ENCODE assay signal across 4 fruit fly cellular contexts in genomic region chrX:18835500-18835899, dm6.
TF ChIP-seq lines count a peak whose summit lies in the region.

No protein-coding gene starts in this region.

- no peak for TF ChIP-seq CTCF in whole organism, embryonic (GFP tag; optimal IDR thresholded peaks at IDR 0.05; lab: Kevin White, UChicago)

TF ChIP-seq in whole organism, adult, 20 proteins besides CTCF, POLR2A, EP300 and RAD21:
- peak; percentile 43 for TF ChIP-seq pad (GFP tag; optimal IDR thresholded peaks at IDR 0.05; lab: Kevin White, UChicago)
- TF ChIP-seq kay (GFP tag; lab: Kevin White, UChicago; ENCODE audit: borderline replicate concordance), result peak; percentile 79
- no peak for TF ChIP-seq CG11617 (GFP tag; optimal IDR thresholded peaks at IDR 0.05; lab: Kevin White, UChicago)
- TF ChIP-seq CG33017 (tag; optimal IDR thresholded peaks at IDR 0.05; lab: Kevin White, UChicago), result no peak
- peak; percentile 86 for TF ChIP-seq ovo (GFP tag; optimal IDR thresholded peaks at IDR 0.05; lab: Kevin White, UChicago)

TF ChIP-seq in whole organism, embryonic, 481 proteins besides CTCF, POLR2A, EP300 and RAD21:
- no peak for TF ChIP-seq vfl (GFP tag; optimal IDR thresholded peaks at IDR 0.05; lab: Kevin White, UChicago)
- no peak for TF ChIP-seq CG10462 (GFP tag; optimal IDR thresholded peaks at IDR 0.05; lab: Kevin White, UChicago)
- 0 out of 2 replicates have a peak, but pooled peaks have one; percentile 17 for TF ChIP-seq crol (GFP tag; IDR thresholded peaks at IDR 0.05; lab: Robert Waterston, UW)
- TF ChIP-seq Meics (GFP tag; optimal IDR thresholded peaks at IDR 0.05; lab: Kevin White, UChicago), result no peak
- 0 out of 2 replicates have a peak, but pooled peaks have one; percentile 26 for TF ChIP-seq Drgx (GFP tag; IDR thresholded peaks at IDR 0.05; lab: Robert Waterston, UW)

TF ChIP-seq in whole organism, prepupa, 60 proteins besides CTCF, POLR2A, EP300 and RAD21:
- TF ChIP-seq CG10631 (GFP tag; optimal IDR thresholded peaks at IDR 0.05; lab: Kevin White, UChicago) (peak; percentile 14), eg (GFP tag; IDR thresholded peaks at IDR 0.05; lab: Robert Waterston, UW) (peak; percentile 51; the same call in 1 of the 3 replicates), Eip75B (GFP tag; optimal IDR thresholded peaks at IDR 0.05; lab: Kevin White, UChicago) (no peak), CG4318 (GFP tag; optimal IDR thresholded peaks at IDR 0.05; lab: Kevin White, UChicago) (no peak), fkh (GFP tag; optimal IDR thresholded peaks at IDR 0.05; lab: Kevin White, UChicago) (no peak), fd59A (GFP tag; optimal IDR thresholded peaks at IDR 0.05; lab: Kevin White, UChicago) (peak; percentile 35), Sox14 (GFP tag; optimal IDR thresholded peaks at IDR 0.05; lab: Kevin White, UChicago) (peak; percentile 0), CG31627 (GFP tag; optimal IDR thresholded peaks at IDR 0.05; lab: Kevin White, UChicago) (no peak), dsx (GFP tag; optimal IDR thresholded peaks at IDR 0.05; lab: Kevin White, UChicago; ENCODE audit: poor library complexity, severe bottlenecking) (peak; percentile 12), CG7368 (GFP tag; optimal IDR thresholded peaks at IDR 0.05; lab: Kevin White, UChicago) (no peak), topi (GFP tag; optimal IDR thresholded peaks at IDR 0.05; lab: Kevin White, UChicago) (no peak), Eip78C (GFP tag; lab: Kevin White, UChicago) (peak; percentile 79), OdsH (GFP tag; optimal IDR thresholded peaks at IDR 0.05; lab: Kevin White, UChicago) (peak; percentile 22), CG32006 (GFP tag; optimal IDR thresholded peaks at IDR 0.05; lab: Kevin White, UChicago) (peak; percentile 68), salr (GFP tag; optimal IDR thresholded peaks at IDR 0.05; lab: Kevin White, UChicago) (peak in 1 of 2 experiments; percentile 11), pdm3 (GFP tag; optimal IDR thresholded peaks at IDR 0.05; lab: Kevin White, UChicago) (peak; percentile 32), spab (GFP tag; optimal IDR thresholded peaks at IDR 0.05; lab: Kevin White, UChicago) (peak; percentile 23), CG3032 (tag; optimal IDR thresholded peaks at IDR 0.05; lab: Kevin White, UChicago) (peak; percentile 39), CG6808 (GFP tag; optimal IDR thresholded peaks at IDR 0.05; lab: Kevin White, UChicago) (peak; percentile 51), Hr4 (GFP tag; optimal IDR thresholded peaks at IDR 0.05; lab: Kevin White, UChicago) (peak; percentile 37), CG6163 (GFP tag; IDR thresholded peaks at IDR 0.05; lab: Robert Waterston, UW) (peak; percentile 37; the same call in 1 of the 3 replicates), CG10669 (GFP tag; optimal IDR thresholded peaks at IDR 0.05; lab: Kevin White, UChicago) (peak; percentile 47), CG8119 (GFP tag; IDR thresholded peaks at IDR 0.05; lab: Robert Waterston, UW) (peak; percentile 60), CG6276 (GFP tag; optimal IDR thresholded peaks at IDR 0.05; lab: Kevin White, UChicago) (no peak), CG11294 (GFP tag; IDR thresholded peaks at IDR 0.05; lab: Robert Waterston, UW) (peak; percentile 21; the same call in 1 of the 2 replicates), achi (GFP tag; optimal IDR thresholded peaks at IDR 0.05; lab: Kevin White, UChicago) (peak; percentile 2), acj6 (GFP tag; optimal IDR thresholded peaks at IDR 0.05; lab: Kevin White, UChicago) (peak; percentile 17), CG6792 (GFP tag; optimal IDR thresholded peaks at IDR 0.05; lab: Kevin White, UChicago) (no peak), net (GFP tag; optimal IDR thresholded peaks at IDR 0.05; lab: Kevin White, UChicago) (peak; percentile 38), CG8632 (GFP tag; optimal IDR thresholded peaks at IDR 0.05; lab: Kevin White, UChicago) (peak; percentile 3), CG11762 (GFP tag; optimal IDR thresholded peaks at IDR 0.05; lab: Kevin White, UChicago; ENCODE audit: insufficient read depth) (no peak), Ets96B (tag; optimal IDR thresholded peaks at IDR 0.05; lab: Kevin White, UChicago) (peak; percentile 48), esn (GFP tag; optimal IDR thresholded peaks at IDR 0.05; lab: Kevin White, UChicago) (no peak), CG1621 (tag; optimal IDR thresholded peaks at IDR 0.05; lab: Kevin White, UChicago) (peak; percentile 22), vri (GFP tag; optimal IDR thresholded peaks at IDR 0.05; lab: Kevin White, UChicago) (no peak), CG9139 (GFP tag; optimal IDR thresholded peaks at IDR 0.05; lab: Kevin White, UChicago) (peak; percentile 13), Lpt (GFP tag; optimal IDR thresholded peaks at IDR 0.05; lab: Kevin White, UChicago) (peak; percentile 6), cyc (GFP tag; optimal IDR thresholded peaks at IDR 0.05; lab: Kevin White, UChicago) (no peak), Met (GFP tag; optimal IDR thresholded peaks at IDR 0.05; lab: Kevin White, UChicago) (no peak)

TF ChIP-seq in whole organism, pupa, 21 proteins besides CTCF, POLR2A, EP300 and RAD21:
- TF ChIP-seq CG9948 (tag; optimal IDR thresholded peaks at IDR 0.05; lab: Kevin White, UChicago), result peak; percentile 36
- TF ChIP-seq gl (tag; optimal IDR thresholded peaks at IDR 0.05; lab: Kevin White, UChicago), result peak; percentile 37
- no peak for TF ChIP-seq CG32121 (GFP tag; IDR thresholded peaks at IDR 0.05; lab: Robert Waterston, UW)
- peak; percentile 53 for TF ChIP-seq CG8159 (tag; optimal IDR thresholded peaks at IDR 0.05; lab: Kevin White, UChicago)
- TF ChIP-seq CG17806 (tag; optimal IDR thresholded peaks at IDR 0.05; lab: Kevin White, UChicago), result peak; percentile 37
- no peak for TF ChIP-seq rn (GFP tag; IDR thresholded peaks at IDR 0.05; lab: Robert Waterston, UW)
- TF ChIP-seq CG10348 (GFP tag; IDR thresholded peaks at IDR 0.05; lab: Robert Waterston, UW), result no peak
- no peak for TF ChIP-seq Pif1A (GFP tag; optimal IDR thresholded peaks at IDR 0.05; lab: Kevin White, UChicago)
- no peak for TF ChIP-seq Snoo (tag; optimal IDR thresholded peaks at IDR 0.05; lab: Kevin White, UChicago)
- TF ChIP-seq Pif1B (GFP tag; optimal IDR thresholded peaks at IDR 0.05; lab: Kevin White, UChicago), result peak; percentile 8
- no peak for TF ChIP-seq fd96Ca (GFP tag; IDR thresholded peaks at IDR 0.05; lab: Robert Waterston, UW)
- no peak for TF ChIP-seq Ets98B (GFP tag; IDR thresholded peaks at IDR 0.05; lab: Robert Waterston, UW)
- peak; percentile 23 for TF ChIP-seq CG13204 (GFP tag; optimal IDR thresholded peaks at IDR 0.05; lab: Kevin White, UChicago)
- TF ChIP-seq CG14655 (GFP tag; optimal IDR thresholded peaks at IDR 0.05; lab: Kevin White, UChicago), result peak; percentile 50
- no peak for TF ChIP-seq EcR (GFP tag; optimal IDR thresholded peaks at IDR 0.05; lab: Kevin White, UChicago)
- TF ChIP-seq CG15710 (tag; optimal IDR thresholded peaks at IDR 0.05; lab: Kevin White, UChicago), result peak; percentile 53
- TF ChIP-seq CG4496 (GFP tag; IDR thresholded peaks at IDR 0.05; lab: Robert Waterston, UW), result peak; percentile 68; the same call in 2 of the 3 replicates
- TF ChIP-seq CG34367 (tag; optimal IDR thresholded peaks at IDR 0.05; lab: Kevin White, UChicago), result peak; percentile 47
- TF ChIP-seq CG8301 (tag; optimal IDR thresholded peaks at IDR 0.05; lab: Kevin White, UChicago), result peak; percentile 36
- no peak; the same call in 1 of the 2 replicates for TF ChIP-seq CG12605 (GFP tag; IDR thresholded peaks at IDR 0.05; lab: Robert Waterston, UW)
- TF ChIP-seq D1 (tag; optimal IDR thresholded peaks at IDR 0.05; lab: Kevin White, UChicago), result no peak
